Worm (Caenorhabditis elegans) whole organism, L4/young adult: ENCODE measurements around the gene lmbr-1.

ENCODE experiments used
- dao-5 ChIP-seq: sonication (generic microtip); optimal IDR thresholded peaks from 2 replicates; lab custom pipeline; 2016; ENCODE audit warnings: missing genotype, missing genetic modification characterization, moderate library complexity, missing compliant biosample characterization
- him-1 ChIP-seq: sonication (generic microtip); optimal IDR thresholded peaks from 2 replicates; lab custom pipeline; 2016; ENCODE audit warnings: missing genotype, missing genetic modification reagents, missing genetic modification characterization, missing compliant biosample characterization

DNA sequence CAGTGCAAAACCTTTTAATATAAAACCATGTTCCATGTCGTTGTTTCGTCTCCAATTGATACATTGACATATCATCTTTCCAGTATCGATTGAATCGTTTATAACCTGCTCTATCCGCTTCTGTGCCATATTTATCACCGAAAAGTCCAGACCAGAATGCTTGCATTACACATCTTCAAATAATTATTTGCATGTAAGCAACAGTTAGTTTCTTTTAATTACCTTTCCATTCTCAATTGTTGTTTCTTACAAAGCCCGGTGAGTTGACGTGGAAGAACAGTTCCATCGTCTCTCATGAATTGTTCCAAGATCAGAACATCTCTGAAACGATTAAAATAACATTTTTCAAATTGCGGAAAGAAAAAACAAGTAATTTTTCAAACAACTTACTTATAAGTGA lies 40.8 kb upstream of the lmbr-1 start, which contains the start of gene iglr-2:
- no peak for TF ChIP-seq him-1 (tag; lab: Kevin White, UChicago)
- TF ChIP-seq dao-5 (tag; lab: Kevin White, UChicago): no peak
